Worm (Caenorhabditis elegans) whole organism, late embryonic: ENCODE data around the gene plx-1.
A peak's percentile ranks its signal among the peaks of the same experiment; 100 is the strongest.

ENCODE experiments used
- C08G9.2 ChIP-seq: sonication (generic microtip); optimal IDR thresholded peaks from 2 replicates; lab custom pipeline; 2016; ENCODE audit warnings: mild to moderate bottlenecking, missing genetic modification characterization, moderate library complexity, missing compliant biosample characterization
- C38D4.7 ChIP-seq: fragments of 200-800 bp; sonication (Bioruptor generic); optimal IDR thresholded peaks from 2 replicates; lab custom pipeline; 2018; ENCODE audit warnings: mild to moderate bottlenecking, missing genetic modification characterization, moderate library complexity, missing compliant biosample characterization
- F13H6.1 ChIP-seq: sonication (generic microtip); optimal IDR thresholded peaks from 2 replicates; lab custom pipeline; 2016; ENCODE audit warnings: missing genetic modification characterization, missing compliant biosample characterization
- K02D7.2 ChIP-seq: sonication (generic microtip); optimal IDR thresholded peaks from 2 replicates; lab custom pipeline; 2017; ENCODE audit warnings: mild to moderate bottlenecking, missing genetic modification characterization, missing compliant biosample characterization
- T23F11.4 ChIP-seq: fragments of 200-800 bp; sonication (Bioruptor generic); optimal IDR thresholded peaks from 2 replicates; lab custom pipeline; 2018; ENCODE audit warnings: mild to moderate bottlenecking, missing genetic modification characterization, missing compliant biosample characterization
- Y22D7AL.16 ChIP-seq: sonication (generic microtip); optimal IDR thresholded peaks from 2 replicates; lab custom pipeline; 2016; ENCODE audit warnings: missing genetic modification characterization, missing compliant biosample characterization
- ahr-1 ChIP-seq: sonication (generic microtip); optimal IDR thresholded peaks from 2 replicates; lab custom pipeline; 2016; ENCODE audit warnings: missing genetic modification characterization, missing compliant biosample characterization
- ama-1 ChIP-seq: fragments of 150-350 bp; optimal IDR thresholded peaks from 2 replicates; lab custom pipeline; 2014
- ceh-14 ChIP-seq: sonication (generic microtip); optimal IDR thresholded peaks from 2 replicates; lab custom pipeline; 2016; ENCODE audit warnings: missing genotype, missing genetic modification characterization, missing compliant biosample characterization
- ceh-18 ChIP-seq: sonication (generic microtip); optimal IDR thresholded peaks from 2 replicates; lab custom pipeline; 2016; ENCODE audit warnings: missing genetic modification characterization, missing compliant biosample characterization
- ceh-2 ChIP-seq: sonication (generic microtip); optimal IDR thresholded peaks from 2 replicates; lab custom pipeline; 2016; ENCODE audit warnings: missing genotype, missing genetic modification characterization, missing compliant biosample characterization
- ceh-22 ChIP-seq: sonication (generic microtip); optimal IDR thresholded peaks from 2 replicates; lab custom pipeline; 2017; ENCODE audit warnings: missing biosample characterization, missing genetic modification characterization
- ceh-24 ChIP-seq: sonication (generic microtip); optimal IDR thresholded peaks from 2 replicates; lab custom pipeline; 2016; ENCODE audit warnings: mild to moderate bottlenecking, missing genetic modification characterization, missing compliant biosample characterization
- ceh-31 ChIP-seq: sonication (generic microtip); optimal IDR thresholded peaks from 2 replicates; lab custom pipeline; 2016; ENCODE audit warnings: missing genetic modification characterization, missing compliant biosample characterization
- ceh-34 ChIP-seq: sonication (generic microtip); optimal IDR thresholded peaks from 2 replicates; lab custom pipeline; 2016; ENCODE audit warnings: mild to moderate bottlenecking, missing genetic modification characterization, missing compliant biosample characterization
- ceh-45 ChIP-seq: fragments of 200-800 bp; sonication (Bioruptor generic); IDR thresholded peaks from 2 replicates; pipeline ENCODE4 v1.3.6; 2022; ENCODE audit warnings: missing genetic modification reagents, missing genetic modification characterization, missing compliant biosample characterization
- ceh-48 ChIP-seq: sonication (generic microtip); optimal IDR thresholded peaks from 2 replicates; lab custom pipeline; 2016; ENCODE audit warnings: missing genetic modification characterization, inconsistent platforms, missing compliant biosample characterization
- ceh-9 ChIP-seq: sonication (generic microtip); optimal IDR thresholded peaks from 2 replicates; lab custom pipeline; 2016; ENCODE audit warnings: mild to moderate bottlenecking, missing genetic modification characterization, inconsistent platforms, missing compliant biosample characterization
- dmd-4 ChIP-seq: sonication (generic microtip); optimal IDR thresholded peaks from 2 replicates; lab custom pipeline; 2016; ENCODE audit warnings: borderline replicate concordance, missing genetic modification characterization, missing compliant biosample characterization
- dve-1 ChIP-seq: sonication (generic microtip); optimal IDR thresholded peaks from 2 replicates; lab custom pipeline; 2017; ENCODE audit warnings: antibody characterized with exemption, mild to moderate bottlenecking, missing genetic modification characterization, missing compliant biosample characterization
- elt-2 ChIP-seq: sonication (generic microtip); optimal IDR thresholded peaks from 2 replicates; lab custom pipeline; 2016; ENCODE audit warnings: missing genetic modification reagents, missing genetic modification characterization, missing compliant biosample characterization
- fax-1 ChIP-seq: sonication (generic microtip); optimal IDR thresholded peaks from 2 replicates; lab custom pipeline; 2016; ENCODE audit warnings: missing genotype, missing genetic modification characterization, missing compliant biosample characterization
- fkh-10 ChIP-seq: fragments of 150-350 bp; optimal IDR thresholded peaks from 2 replicates; lab custom pipeline; 2014; ENCODE audit warnings: missing biosample characterization, missing genetic modification reagents, missing genetic modification characterization
- fkh-6 ChIP-seq: sonication (generic microtip); optimal IDR thresholded peaks from 2 replicates; lab custom pipeline; 2016; ENCODE audit warnings: missing genetic modification characterization, missing compliant biosample characterization
- gmeb-2 ChIP-seq: sonication (generic microtip); optimal IDR thresholded peaks from 2 replicates; lab custom pipeline; 2016; ENCODE audit warnings: missing genetic modification characterization, inconsistent platforms, missing compliant biosample characterization
- hlh-15 ChIP-seq: sonication (generic microtip); optimal IDR thresholded peaks from 2 replicates; lab custom pipeline; 2016; ENCODE audit warnings: missing genetic modification characterization, missing compliant biosample characterization
- hlh-8 ChIP-seq: sonication (generic microtip); optimal IDR thresholded peaks from 2 replicates; lab custom pipeline; 2016; ENCODE audit warnings: missing genotype, missing genetic modification characterization, missing compliant biosample characterization
- lim-6 ChIP-seq: sonication (generic microtip); optimal IDR thresholded peaks from 2 replicates; lab custom pipeline; 2016; ENCODE audit warnings: missing genetic modification characterization, missing compliant biosample characterization
- madf-2 ChIP-seq: sonication (generic microtip); optimal IDR thresholded peaks from 2 replicates; lab custom pipeline; 2017; ENCODE audit warnings: missing genetic modification characterization, missing compliant biosample characterization
- mec-3 ChIP-seq: sonication (generic microtip); optimal IDR thresholded peaks from 2 replicates; lab custom pipeline; 2016; ENCODE audit warnings: borderline replicate concordance, missing genetic modification characterization, missing compliant biosample characterization
- nfya-1 ChIP-seq: sonication (generic microtip); optimal IDR thresholded peaks from 2 replicates; lab custom pipeline; 2017; ENCODE audit warnings: missing genetic modification characterization, mild to moderate bottlenecking, missing compliant biosample characterization, antibody characterized with exemption, moderate library complexity
- nhr-11 ChIP-seq: fragments of 150-350 bp; optimal IDR thresholded peaks from 2 replicates; lab custom pipeline; 2014; ENCODE audit warnings: missing biosample characterization, missing genetic modification characterization
- odd-2 ChIP-seq: sonication (generic microtip); optimal IDR thresholded peaks from 2 replicates; lab custom pipeline; 2017; ENCODE audit warnings: antibody characterized with exemption, mild to moderate bottlenecking, missing genetic modification characterization, missing compliant biosample characterization
- pat-9 ChIP-seq: fragments of 200-800 bp; sonication (Bioruptor generic); optimal IDR thresholded peaks from 2 replicates; lab custom pipeline; 2018; ENCODE audit warnings: mild to moderate bottlenecking, missing genetic modification characterization, moderate library complexity, missing compliant biosample characterization
- ref-2 ChIP-seq: sonication (generic microtip); optimal IDR thresholded peaks from 2 replicates; lab custom pipeline; 2016; ENCODE audit warnings: missing genetic modification characterization, missing compliant biosample characterization
- rnt-1 ChIP-seq: sonication (generic microtip); optimal IDR thresholded peaks from 2 replicates; lab custom pipeline; 2016; ENCODE audit warnings: missing genetic modification characterization, missing compliant biosample characterization
- sox-2 ChIP-seq: fragments of 200-800 bp; sonication (Bioruptor generic); IDR thresholded peaks from 2 replicates; pipeline ENCODE4 v1.3.6; 2022; ENCODE audit warnings: missing genetic modification reagents, missing genetic modification characterization, missing compliant biosample characterization
- sox-4 ChIP-seq: sonication (generic microtip); optimal IDR thresholded peaks from 2 replicates; lab custom pipeline; 2017; ENCODE audit warnings: mild to moderate bottlenecking, missing genetic modification characterization, inconsistent platforms, missing compliant biosample characterization
- syd-9 ChIP-seq: sonication (generic microtip); optimal IDR thresholded peaks from 2 replicates; lab custom pipeline; 2016; ENCODE audit warnings: mild to moderate bottlenecking, missing genetic modification characterization, moderate library complexity, missing compliant biosample characterization
- tbx-2 ChIP-seq: sonication (generic microtip); optimal IDR thresholded peaks from 2 replicates; lab custom pipeline; 2016; ENCODE audit warnings: missing genetic modification characterization, missing compliant biosample characterization
- unc-42 ChIP-seq: sonication (generic microtip); optimal IDR thresholded peaks from 2 replicates; lab custom pipeline; 2016; ENCODE audit warnings: missing genotype, missing genetic modification characterization, missing compliant biosample characterization
- unc-55 ChIP-seq: sonication (generic microtip); optimal IDR thresholded peaks from 2 replicates; lab custom pipeline; 2017; ENCODE audit warnings: missing biosample characterization, missing genetic modification reagents, missing genetic modification characterization

plx-1 gene

DNA sequence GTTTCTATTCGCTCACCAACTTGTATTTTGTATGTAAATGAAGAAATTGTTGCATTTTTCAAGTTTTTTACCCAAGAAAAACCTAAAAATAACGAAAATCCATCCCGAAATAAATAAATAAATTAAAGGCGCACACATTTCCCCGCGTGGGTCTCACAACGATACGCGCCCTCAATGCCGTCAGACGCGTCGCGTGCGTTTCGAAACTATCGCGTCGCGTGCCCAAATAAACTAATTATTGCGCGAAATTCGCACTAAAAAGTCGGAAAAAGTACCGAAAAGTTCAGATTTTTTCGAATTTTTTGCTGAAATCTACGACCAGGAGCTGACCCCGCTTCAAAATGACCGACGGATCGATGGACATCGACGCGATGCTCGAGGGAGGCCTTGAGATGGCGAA is 53.1 kb downstream of the plx-1 start, which contains the start of gene rbm-39 (continued):
- TF ChIP-seq ceh-14 (tag; lab: Kevin White, UChicago) (peak; percentile 43), fkh-10 (GFP tag; lab: Kevin White, UChicago) (no peak), unc-42 (tag; lab: Kevin White, UChicago) (peak; percentile 99), syd-9 (no peak), C08G9.2 (no peak), tbx-2 (peak; percentile 43), ceh-45 (GFP tag; lab: Robert Waterston, UW) (no peak), ahr-1 (tag; lab: Kevin White, UChicago) (no peak), unc-55 (GFP tag; lab: Kevin White, UChicago) (peak; percentile 49), nhr-11 (no peak), nfya-1 (tag; lab: Kevin White, UChicago) (peak; percentile 64), ceh-9 (no peak), sox-2 (no peak), K02D7.2 (tag; lab: Kevin White, UChicago) (no peak), odd-2 (tag; lab: Kevin White, UChicago) (no peak)
- TF ChIP-seq, all 69 proteins: peak for 14

- TF ChIP-seq T23F11.4 (GFP tag; lab: Kevin White, UChicago) (no peak), hlh-8 (tag; lab: Kevin White, UChicago) (no peak), sox-4 (no peak), fax-1 (tag; lab: Kevin White, UChicago) (no peak), dmd-4 (tag; lab: Kevin White, UChicago) (no peak), dve-1 (no peak), ceh-31 (tag; lab: Kevin White, UChicago) (no peak), C38D4.7 (GFP tag; lab: Kevin White, UChicago) (no peak), pat-9 (tag; lab: Kevin White, UChicago) (no peak), hlh-15 (tag; lab: Kevin White, UChicago) (no peak), rnt-1 (tag; lab: Kevin White, UChicago) (no peak), ref-2 (no peak), ceh-18 (tag; lab: Kevin White, UChicago) (no peak), syd-9 (no peak), madf-2 (tag; lab: Kevin White, UChicago) (no peak), ceh-34 (tag; lab: Kevin White, UChicago) (no peak), ceh-2 (no peak), elt-2 (no peak)
Measured at ce11 chrIV:1013233-1013798, 54.0 kb downstream of the plx-1 start.

DNA sequence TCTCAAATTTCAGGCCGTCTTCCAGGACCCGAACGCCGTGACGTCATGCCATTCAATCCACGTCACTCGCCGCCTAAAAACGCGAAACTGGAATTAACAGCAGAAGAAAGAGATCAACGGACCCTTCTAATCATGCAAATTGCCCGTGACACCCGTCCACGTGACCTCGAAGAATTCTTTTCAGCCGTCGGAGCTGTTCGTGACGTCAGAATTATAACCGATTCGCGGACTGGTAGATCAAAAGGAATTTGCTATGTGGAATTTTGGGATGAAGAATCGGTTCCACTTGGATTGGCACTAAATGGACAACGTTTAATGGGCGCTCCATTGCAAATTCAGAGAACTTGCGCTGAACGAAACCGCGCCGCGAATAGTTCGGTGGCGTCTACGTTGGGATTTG is 56.1 kb downstream of the plx-1 start:
- TF ChIP-seq Y22D7AL.16, result no peak
- TF ChIP-seq F13H6.1 (tag; lab: Kevin White, UChicago), result no peak
- TF ChIP-seq syd-9, result no peak
- no peak for TF ChIP-seq gmeb-2 (tag; lab: Kevin White, UChicago)
- TF ChIP-seq ceh-48 (tag; lab: Kevin White, UChicago), result no peak
- TF ChIP-seq fkh-6 (tag; lab: Kevin White, UChicago), result no peak
- no peak for TF ChIP-seq K02D7.2 (tag; lab: Kevin White, UChicago)
- TF ChIP-seq ceh-18 (tag; lab: Kevin White, UChicago), result no peak
- TF ChIP-seq lim-6 (tag; lab: Kevin White, UChicago), result no peak
- no peak for TF ChIP-seq ceh-24
- TF ChIP-seq ama-1 (lab: Kevin White, UChicago), result no peak
- no peak for TF ChIP-seq fax-1 (tag; lab: Kevin White, UChicago)
- TF ChIP-seq ceh-22, result no peak
- no peak for TF ChIP-seq ceh-9
- TF ChIP-seq mec-3, result no peak
